Worm (Caenorhabditis elegans): ENCODE measurements around the gene T13C2.7.

DNA sequence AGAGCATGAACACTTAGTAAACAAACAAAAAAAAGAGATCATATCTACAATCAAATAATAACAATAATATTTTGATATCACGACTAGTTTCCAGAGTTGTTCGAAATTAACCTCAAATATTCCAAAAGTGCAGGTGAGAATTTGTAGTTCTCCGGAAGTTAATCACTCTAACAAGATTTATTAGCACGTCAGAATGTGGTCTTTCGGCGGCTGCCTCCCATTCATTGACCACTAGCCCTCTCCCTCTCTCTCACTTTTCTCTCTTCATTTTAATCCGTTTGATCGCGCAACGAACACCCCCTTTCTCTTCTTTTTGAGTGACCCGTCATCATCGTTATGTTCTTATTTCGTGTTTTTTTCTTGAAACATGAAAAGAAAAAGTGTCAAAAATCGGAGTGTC lies 46.5 kb downstream of the T13C2.7 start:
- peak; percentile 51 for TF ChIP-seq nfya-1 (tag; optimal IDR thresholded peaks at IDR 0.05)
- no peak for TF ChIP-seq T23F11.4 (GFP tag; optimal IDR thresholded peaks at IDR 0.05)
- no peak for TF ChIP-seq fkh-6 (tag; optimal IDR thresholded peaks at IDR 0.05)
- TF ChIP-seq pqm-1 (tag; optimal IDR thresholded peaks at IDR 0.05), result no peak
- TF ChIP-seq tbx-2 (tag; optimal IDR thresholded peaks at IDR 0.05), result peak; percentile 10
- TF ChIP-seq ceh-9 (tag; optimal IDR thresholded peaks at IDR 0.05), result no peak

Measured in whole organism, late embryonic.